Fruit fly (Drosophila melanogaster): ENCODE data around the gene Dab.
A peak's percentile ranks its signal among the peaks of the same experiment; 100 is the strongest.

The Dab gene

DNA sequence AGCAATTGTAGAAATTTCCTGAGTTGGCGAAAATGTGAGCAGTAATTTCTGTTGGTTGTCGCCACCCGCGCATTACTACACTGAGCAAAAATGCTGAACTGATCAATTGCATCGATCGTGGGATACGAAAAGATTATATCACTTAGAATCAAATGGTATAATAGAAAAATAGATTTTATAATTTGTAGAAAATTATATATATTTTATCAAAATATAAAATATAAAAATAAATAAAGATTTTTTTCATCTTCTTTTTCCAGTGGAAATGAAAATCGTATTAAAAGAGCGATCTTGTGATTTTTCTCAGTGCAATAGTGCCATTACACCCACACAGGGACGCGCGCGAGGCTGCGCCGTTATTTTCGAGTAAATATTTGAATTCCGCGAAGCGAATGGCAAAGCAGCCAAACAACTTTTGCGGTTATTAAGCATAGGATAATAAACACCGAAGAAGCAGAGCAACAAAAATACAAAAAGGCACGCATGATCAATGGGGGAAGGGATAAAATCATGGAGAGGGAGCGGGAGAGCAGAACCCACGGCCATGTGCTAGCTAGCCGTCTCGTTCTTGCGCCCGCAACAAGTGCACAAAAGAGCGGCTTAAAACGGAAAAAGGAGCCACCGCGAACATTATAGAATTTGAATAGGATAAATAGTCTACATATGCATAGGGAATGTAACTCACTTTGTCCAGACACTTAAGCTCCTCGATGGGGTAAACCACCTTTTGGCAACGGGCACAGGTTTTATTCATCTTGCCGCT, 1.5 kb upstream of the Dab start (continued):
- no peak for TF ChIP-seq otp (GFP tag; IDR thresholded peaks at IDR 0.05)
- TF ChIP-seq Oli (tag; optimal IDR thresholded peaks at IDR 0.05): peak; percentile 41
- TF ChIP-seq CG7745 (tag; optimal IDR thresholded peaks at IDR 0.05): no peak
- TF ChIP-seq lov (optimal IDR thresholded peaks at IDR 0.05): no peak
- no peak for TF ChIP-seq lov (GFP tag; IDR thresholded peaks at IDR 0.05)
- TF ChIP-seq CG8388 (GFP tag; optimal IDR thresholded peaks at IDR 0.05): peak; percentile 59
- TF ChIP-seq crp (GFP tag; optimal IDR thresholded peaks at IDR 0.05): no peak
- TF ChIP-seq cato (GFP tag; optimal IDR thresholded peaks at IDR 0.05; ENCODE audit: borderline replicate concordance): no peak
- no peak for TF ChIP-seq tup (GFP tag; optimal IDR thresholded peaks at IDR 0.05)
- TF ChIP-seq HLH3B (GFP tag; IDR thresholded peaks at IDR 0.05): peak; percentile 35; the same call in 1 of the 2 replicates
- 0 out of 2 replicates have a peak, but pooled peaks have one; percentile 41 for TF ChIP-seq al (GFP tag; IDR thresholded peaks at IDR 0.05)
- no peak for TF ChIP-seq zfh2 (GFP tag; optimal IDR thresholded peaks at IDR 0.05)
- no peak for TF ChIP-seq CG4730 (GFP tag; IDR thresholded peaks at IDR 0.05)
- TF ChIP-seq Atf6 (GFP tag; IDR thresholded peaks at IDR 0.05): no peak
- TF ChIP-seq eyg (GFP tag; optimal IDR thresholded peaks at IDR 0.05): no peak
- peak; percentile 71 for TF ChIP-seq lmd (GFP tag; IDR thresholded peaks at IDR 0.05)
- TF ChIP-seq Pdp1 (GFP tag; optimal IDR thresholded peaks at IDR 0.05): peak in 1 of 2 experiments; percentile 2
- TF ChIP-seq CG12942 (GFP tag; optimal IDR thresholded peaks at IDR 0.05): no peak
- peak; percentile 19 for TF ChIP-seq D19A (tag; optimal IDR thresholded peaks at IDR 0.05)
- no peak for TF ChIP-seq Max (GFP tag; optimal IDR thresholded peaks at IDR 0.05)
- no peak for TF ChIP-seq CG17912 (GFP tag; optimal IDR thresholded peaks at IDR 0.05)
- TF ChIP-seq CG13424 (tag; optimal IDR thresholded peaks at IDR 0.05): peak; percentile 6
- peak; percentile 15 for TF ChIP-seq ATbp (GFP tag; optimal IDR thresholded peaks at IDR 0.05)
- TF ChIP-seq salm (tag; optimal IDR thresholded peaks at IDR 0.05): peak; percentile 10
- peak; percentile 63 for TF ChIP-seq CG14441 (GFP tag; IDR thresholded peaks at IDR 0.05)
- peak; percentile 46 for TF ChIP-seq CG8765 (GFP tag; IDR thresholded peaks at IDR 0.05)
- TF ChIP-seq CG16779 (GFP tag; IDR thresholded peaks at IDR 0.05): no peak
- TF ChIP-seq HmgZ (tag; optimal IDR thresholded peaks at IDR 0.05): no peak
- no peak for TF ChIP-seq pzg (GFP tag; optimal IDR thresholded peaks at IDR 0.05)
- TF ChIP-seq CG12071 (GFP tag; optimal IDR thresholded peaks at IDR 0.05): no peak
- no peak for TF ChIP-seq nerfin-2 (GFP tag; IDR thresholded peaks at IDR 0.05; ENCODE audit: partially characterized antibody)
- TF ChIP-seq B-H2 (GFP tag; optimal IDR thresholded peaks at IDR 0.05): no peak
- peak; percentile 50 for TF ChIP-seq phol (tag; optimal IDR thresholded peaks at IDR 0.05)
- peak; percentile 68 for TF ChIP-seq lab (GFP tag; optimal IDR thresholded peaks at IDR 0.05)
- TF ChIP-seq CG9215 (GFP tag; IDR thresholded peaks at IDR 0.05): peak; percentile 48; the same call in 1 of the 2 replicates
- no peak for TF ChIP-seq CG5953 (GFP tag; IDR thresholded peaks at IDR 0.05)
- no peak for TF ChIP-seq da (GFP tag; optimal IDR thresholded peaks at IDR 0.05)
- TF ChIP-seq ranshi (GFP tag; IDR thresholded peaks at IDR 0.05): peak; percentile 36; the same call in 1 of the 2 replicates
- TF ChIP-seq CG13624 (GFP tag; optimal IDR thresholded peaks at IDR 0.05): no peak
- TF ChIP-seq Dref (GFP tag; IDR thresholded peaks at IDR 0.05): no peak
- no peak for TF ChIP-seq CG13894 (tag; optimal IDR thresholded peaks at IDR 0.05)
- TF ChIP-seq nmo (GFP tag; optimal IDR thresholded peaks at IDR 0.05): peak; percentile 71
- peak; percentile 68 for TF ChIP-seq CG8924 (tag; optimal IDR thresholded peaks at IDR 0.05)
- TF ChIP-seq CG7357 (GFP tag; IDR thresholded peaks at IDR 0.05): peak; percentile 54; the same call in 2 of the 3 replicates
- TF ChIP-seq Mes4 (GFP tag; optimal IDR thresholded peaks at IDR 0.05): no peak
- no peak for TF ChIP-seq fu2 (GFP tag; optimal IDR thresholded peaks at IDR 0.05)
- peak; percentile 75 for TF ChIP-seq CG1832 (GFP tag; optimal IDR thresholded peaks at IDR 0.05)
- peak; percentile 28 for TF ChIP-seq CG13775 (GFP tag; optimal IDR thresholded peaks at IDR 0.05)
- no peak for TF ChIP-seq Hsf (GFP tag; optimal IDR thresholded peaks at IDR 0.05)
